Fruit fly (Drosophila melanogaster): ENCODE measurements around the gene CG10096.

The CG10096 gene

dm6 chr3R:12443769-12444168 is 48.0 kb upstream of the CG10096 start (continued):
- TF ChIP-seq B-H2 (GFP tag; optimal IDR thresholded peaks at IDR 0.05): peak; percentile 49
- TF ChIP-seq CG17568 (GFP tag; optimal IDR thresholded peaks at IDR 0.05): no peak
- peak; percentile 4 for TF ChIP-seq sd (tag; optimal IDR thresholded peaks at IDR 0.05)
- no peak for TF ChIP-seq CG33557 (GFP tag; optimal IDR thresholded peaks at IDR 0.05)
- TF ChIP-seq CG10267 (tag; optimal IDR thresholded peaks at IDR 0.05): no peak
- TF ChIP-seq Gug (GFP tag; IDR thresholded peaks at IDR 0.05): no peak
- no peak for TF ChIP-seq CG10366 (GFP tag; IDR thresholded peaks at IDR 0.05)
- TF ChIP-seq Mrtf (GFP tag; IDR thresholded peaks at IDR 0.05): no peak
- no peak for TF ChIP-seq CG9437 (GFP tag; optimal IDR thresholded peaks at IDR 0.05)
- no peak for TF ChIP-seq HmgD (GFP tag; optimal IDR thresholded peaks at IDR 0.05)
- peak; percentile 27 for TF ChIP-seq ftz-f1 (GFP tag; optimal IDR thresholded peaks at IDR 0.05)
- no peak for TF ChIP-seq CG10147 (GFP tag; optimal IDR thresholded peaks at IDR 0.05)
- TF ChIP-seq CG15479 (GFP tag; optimal IDR thresholded peaks at IDR 0.05): no peak
- TF ChIP-seq CG14014 (GFP tag; IDR thresholded peaks at IDR 0.05): no peak
- no peak for TF ChIP-seq CG16779 (GFP tag; IDR thresholded peaks at IDR 0.05)
- TF ChIP-seq z (GFP tag; IDR thresholded peaks at IDR 0.05): no peak
- no peak for TF ChIP-seq CG15514 (GFP tag; optimal IDR thresholded peaks at IDR 0.05)
- no peak for TF ChIP-seq CG9876 (GFP tag; optimal IDR thresholded peaks at IDR 0.05)
- TF ChIP-seq pita (GFP tag; optimal IDR thresholded peaks at IDR 0.05): no peak
- TF ChIP-seq chif (GFP tag; optimal IDR thresholded peaks at IDR 0.05): no peak
- no peak for TF ChIP-seq nom (GFP tag; optimal IDR thresholded peaks at IDR 0.05)
- peak; percentile 19; the same call in 1 of the 3 replicates for TF ChIP-seq CG34422 (GFP tag; IDR thresholded peaks at IDR 0.05)
- TF ChIP-seq ATbp (GFP tag; optimal IDR thresholded peaks at IDR 0.05): no peak
- 0 out of 2 replicates have a peak, but pooled peaks have one; percentile 6 for TF ChIP-seq bbx (GFP tag; IDR thresholded peaks at IDR 0.05; ENCODE audit: partially characterized antibody)
- TF ChIP-seq CG6272 (GFP tag; IDR thresholded peaks at IDR 0.05): no peak
- no peak for TF ChIP-seq ase (GFP tag; IDR thresholded peaks at IDR 0.05)
- no peak for TF ChIP-seq Ptx1 (GFP tag; IDR thresholded peaks at IDR 0.05)
- no peak for TF ChIP-seq so (GFP tag; IDR thresholded peaks at IDR 0.05)
- TF ChIP-seq ssp (GFP tag; IDR thresholded peaks at IDR 0.05): no peak
- no peak for TF ChIP-seq CG3407 (GFP tag; optimal IDR thresholded peaks at IDR 0.05)
- TF ChIP-seq CG2678 (tag; optimal IDR thresholded peaks at IDR 0.05): no peak
- no peak for TF ChIP-seq CG9797 (GFP tag; optimal IDR thresholded peaks at IDR 0.05)
- TF ChIP-seq D19B (GFP tag; optimal IDR thresholded peaks at IDR 0.05): no peak
- no peak for TF ChIP-seq Hey (tag; optimal IDR thresholded peaks at IDR 0.05)
- no peak for TF ChIP-seq CG12769 (tag; optimal IDR thresholded peaks at IDR 0.05)
- no peak for TF ChIP-seq gce (GFP tag; IDR thresholded peaks at IDR 0.05)
- TF ChIP-seq pzg (GFP tag; optimal IDR thresholded peaks at IDR 0.05): no peak
- no peak for TF ChIP-seq CG6813 (GFP tag; optimal IDR thresholded peaks at IDR 0.05)
- TF ChIP-seq Mad (GFP tag; optimal IDR thresholded peaks at IDR 0.05): no peak
- no peak for TF ChIP-seq CG12219 (GFP tag; optimal IDR thresholded peaks at IDR 0.05)
- no peak for TF ChIP-seq Mes4 (GFP tag; optimal IDR thresholded peaks at IDR 0.05)
- TF ChIP-seq CG3163 (GFP tag; optimal IDR thresholded peaks at IDR 0.05): no peak
- TF ChIP-seq Oli (tag; optimal IDR thresholded peaks at IDR 0.05): no peak
- TF ChIP-seq Hr78 (GFP tag; optimal IDR thresholded peaks at IDR 0.05): peak in 1 of 2 experiments; percentile 12
- no peak for TF ChIP-seq gem (tag; optimal IDR thresholded peaks at IDR 0.05)
- TF ChIP-seq pb (GFP tag; optimal IDR thresholded peaks at IDR 0.05): no peak
- TF ChIP-seq p53 (GFP tag; optimal IDR thresholded peaks at IDR 0.05): no peak
- TF ChIP-seq CG6765 (GFP tag; optimal IDR thresholded peaks at IDR 0.05): no peak
- TF ChIP-seq CG15269 (tag; optimal IDR thresholded peaks at IDR 0.05): no peak
- no peak for TF ChIP-seq esg (GFP tag; conservative IDR thresholded peaks at IDR 0.05)
- TF ChIP-seq vvl (GFP tag; IDR thresholded peaks at IDR 0.05): no peak
